Worm (Caenorhabditis elegans) whole organism, midembryonic: ENCODE data around the gene oac-29.
A peak's percentile ranks its signal among the peaks of the same experiment; 100 is the strongest.

Experiments
- T22C8.4 ChIP-seq: fragments of 200-800 bp; sonication (Bioruptor generic); IDR thresholded peaks from 2 replicates; pipeline ENCODE4 v1.3.6; 2022; ENCODE audit warnings: missing genetic modification characterization, missing compliant biosample characterization
- cog-1 ChIP-seq: sonication (generic microtip); optimal IDR thresholded peaks from 2 replicates; lab custom pipeline; 2016; ENCODE audit warnings: missing genetic modification characterization, missing compliant biosample characterization
- flt-1 ChIP-seq: fragments of 200-800 bp; sonication (Bioruptor generic); IDR thresholded peaks from 2 replicates; pipeline ENCODE4 v1.3.6; 2022; ENCODE audit warnings: missing genetic modification characterization, missing compliant biosample characterization
- klf-2 ChIP-seq: fragments of 200-800 bp; sonication (Bioruptor generic); conservative IDR thresholded peaks from 2 replicates; pipeline ENCODE4 v1.3.6; 2022; ENCODE audit warnings: missing genetic modification reagents, missing genetic modification characterization, missing compliant biosample characterization
- med-1 ChIP-seq: sonication (generic microtip); optimal IDR thresholded peaks from 2 replicates; lab custom pipeline; 2017; ENCODE audit warnings: missing genetic modification characterization, mild to moderate bottlenecking, missing compliant biosample characterization, antibody characterized with exemption, missing genetic modification reagents; ENCODE audit not compliant: insufficient read depth
- ref-1 ChIP-seq: fragments of 200-800 bp; sonication (Bioruptor generic); conservative IDR thresholded peaks from 2 replicates; pipeline ENCODE4 v1.3.6; 2022; ENCODE audit warnings: missing genetic modification reagents, missing genetic modification characterization, missing compliant biosample characterization
- tab-1 ChIP-seq: fragments of 200-800 bp; sonication (Bioruptor generic); IDR thresholded peaks from 2 replicates; pipeline ENCODE4 v1.3.6; 2022; ENCODE audit warnings: missing genetic modification characterization, missing compliant biosample characterization
- ztf-23 ChIP-seq: fragments of 200-800 bp; sonication (Bioruptor generic); IDR thresholded peaks from 2 replicates; pipeline ENCODE4 v1.3.6; 2022; ENCODE audit warnings: missing genetic modification reagents, missing genetic modification characterization, missing compliant biosample characterization
- ztf-29 ChIP-seq: fragments of 200-800 bp; sonication (Bioruptor generic); IDR thresholded peaks from 2 replicates; pipeline ENCODE4 v1.3.6; 2022; ENCODE audit warnings: missing genetic modification reagents, missing genetic modification characterization, missing compliant biosample characterization

oac-29 gene

ce11 chrV:8610633-8611404 is 24.7 kb downstream of the oac-29 start, which contains the start of gene fip-4:
Gene fip-4, minus strand, starts transcription at chrV:8611268.
- TF ChIP-seq flt-1 (GFP tag; lab: Robert Waterston, UW) (no peak), tab-1 (GFP tag; lab: Robert Waterston, UW) (no peak), klf-2 (GFP tag; lab: Robert Waterston, UW) (no peak), ref-1 (GFP tag; lab: Robert Waterston, UW) (no peak), T22C8.4 (GFP tag; lab: Robert Waterston, UW) (no peak)

DNA sequence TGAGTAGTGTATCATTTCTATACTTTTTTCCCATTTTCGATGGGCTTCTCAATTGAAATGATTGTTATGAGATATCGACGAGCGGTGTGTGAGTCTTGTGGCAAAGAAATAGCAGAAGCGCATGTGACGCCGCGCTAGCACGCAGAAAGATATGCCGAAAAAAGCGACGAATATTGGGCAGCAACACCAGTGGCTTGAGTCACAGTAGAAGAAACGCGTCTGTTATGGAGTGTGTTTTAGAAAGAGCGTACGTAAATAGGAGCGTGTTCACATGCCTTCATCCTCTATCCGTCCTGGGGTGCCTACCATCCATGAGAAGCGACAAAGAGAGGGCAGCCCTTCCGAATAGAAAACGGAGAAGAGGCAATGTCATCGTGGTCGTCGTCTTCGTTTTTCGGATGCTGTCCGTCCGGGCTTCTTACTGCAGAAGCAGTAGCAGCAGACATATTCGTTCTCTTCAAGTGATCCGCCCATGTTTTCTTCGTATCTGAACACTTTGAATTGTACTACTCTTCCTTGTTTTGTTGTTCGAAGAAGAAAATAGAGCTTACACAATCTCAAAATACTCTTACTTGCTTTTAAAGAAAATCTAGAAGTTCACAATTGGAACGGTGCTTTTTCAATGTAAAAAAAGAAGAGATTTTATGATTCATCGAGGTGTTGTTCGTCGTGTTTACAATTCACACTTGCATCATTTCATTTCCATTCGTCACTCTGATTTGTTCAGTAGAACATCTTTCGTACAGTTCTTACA is 25.5 kb downstream of the oac-29 start:
- TF ChIP-seq ztf-23 (GFP tag; lab: Robert Waterston, UW) = 0 out of 2 replicates have a peak, but pooled peaks have one; percentile 42
- no peak for TF ChIP-seq med-1

ce11 chrV:8608483-8608882 is 27.0 kb downstream of the oac-29 start:
- TF ChIP-seq med-1 (no peak), tab-1 (GFP tag; lab: Robert Waterston, UW) (no peak), klf-2 (GFP tag; lab: Robert Waterston, UW) (no peak), ztf-23 (GFP tag; lab: Robert Waterston, UW) (no peak), ztf-29 (GFP tag; lab: Robert Waterston, UW) (no peak), ref-1 (GFP tag; lab: Robert Waterston, UW) (no peak), cog-1 (tag; lab: Kevin White, UChicago) (no peak), flt-1 (GFP tag; lab: Robert Waterston, UW) (no peak), T22C8.4 (GFP tag; lab: Robert Waterston, UW) (no peak)

DNA sequence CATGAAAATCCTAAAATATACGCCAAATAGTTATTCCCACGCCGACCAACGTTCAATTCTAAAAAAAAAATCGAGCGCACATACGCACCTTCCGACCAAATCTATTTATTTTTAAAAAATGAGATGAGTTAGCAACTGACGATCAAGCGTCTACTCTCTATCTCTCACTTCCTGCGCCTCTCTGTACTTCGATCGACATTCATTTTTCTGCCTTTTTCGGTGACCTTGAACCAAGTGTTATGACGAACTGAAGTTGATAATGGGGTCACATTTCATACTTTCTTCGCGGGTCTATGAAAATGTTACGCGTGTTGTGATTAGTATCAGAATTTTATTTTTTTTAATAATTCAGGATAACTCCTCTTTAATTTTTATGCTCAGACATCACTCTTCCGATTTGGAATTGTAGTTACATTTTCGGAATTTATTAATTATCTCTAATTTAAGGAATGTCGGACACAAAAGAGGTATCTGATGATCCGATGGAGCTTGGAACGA is 28.1 kb downstream of the oac-29 start, which contains the start of gene smk-1:
Gene smk-1 (plus strand): TSS at position 448 of the 498 bp plus-strand sequence.
- TF ChIP-seq tab-1 (GFP tag; lab: Robert Waterston, UW) (no peak), T22C8.4 (GFP tag; lab: Robert Waterston, UW) (no peak), klf-2 (GFP tag; lab: Robert Waterston, UW) (no peak), ref-1 (GFP tag; lab: Robert Waterston, UW) (no peak), ztf-29 (GFP tag; lab: Robert Waterston, UW) (no peak), ztf-23 (GFP tag; lab: Robert Waterston, UW) (no peak), flt-1 (GFP tag; lab: Robert Waterston, UW) (no peak), cog-1 (tag; lab: Kevin White, UChicago) (no peak), med-1 (no peak)

- TF ChIP-seq cog-1 (tag; lab: Kevin White, UChicago) (peak; percentile 71), ztf-23 (GFP tag; lab: Robert Waterston, UW) (0 out of 2 replicates have a peak, but pooled peaks have one; percentile 31), flt-1 (GFP tag; lab: Robert Waterston, UW) (0 out of 2 replicates have a peak, but pooled peaks have one; percentile 26), klf-2 (GFP tag; lab: Robert Waterston, UW) (no peak), ref-1 (GFP tag; lab: Robert Waterston, UW) (no peak)
Observed at ce11 chrV:8606099-8606696, 29.3 kb downstream of the oac-29 start, which contains the start of gene vps-60. Gene vps-60, minus strand, starts transcription at chrV:8606128.

DNA sequence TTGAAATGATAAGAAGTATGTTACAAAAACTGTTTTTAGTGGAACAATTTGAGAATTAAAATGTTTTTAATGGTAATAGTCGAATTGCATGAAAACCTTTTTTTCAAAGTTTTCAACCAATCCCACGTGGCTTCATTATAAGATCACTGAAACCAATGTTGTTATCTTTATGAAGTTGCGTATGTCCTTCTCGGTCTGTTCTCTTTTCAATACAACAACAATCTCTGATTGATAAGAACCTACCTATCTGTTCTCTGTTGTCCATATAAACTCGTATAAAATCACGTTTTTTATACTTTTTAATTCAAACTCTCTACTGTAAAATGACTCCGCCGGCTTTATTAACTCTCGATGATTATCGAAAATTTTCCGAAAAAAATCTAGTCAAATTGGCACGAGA is 32.2 kb downstream of the oac-29 start, which contains the start of gene F41E6.5:
Gene F41E6.5 (plus strand): TSS at position 209 of the 400 bp plus-strand sequence.
- TF ChIP-seq med-1 = no peak
- TF ChIP-seq klf-2 (GFP tag; lab: Robert Waterston, UW) = no peak
- no peak for TF ChIP-seq T22C8.4 (GFP tag; lab: Robert Waterston, UW)
- TF ChIP-seq tab-1 (GFP tag; lab: Robert Waterston, UW) = no peak
- no peak for TF ChIP-seq ztf-23 (GFP tag; lab: Robert Waterston, UW)
- no peak for TF ChIP-seq ztf-29 (GFP tag; lab: Robert Waterston, UW)
- TF ChIP-seq ref-1 (GFP tag; lab: Robert Waterston, UW) = no peak
- TF ChIP-seq cog-1 (tag; lab: Kevin White, UChicago) = no peak
- no peak for TF ChIP-seq flt-1 (GFP tag; lab: Robert Waterston, UW)

DNA sequence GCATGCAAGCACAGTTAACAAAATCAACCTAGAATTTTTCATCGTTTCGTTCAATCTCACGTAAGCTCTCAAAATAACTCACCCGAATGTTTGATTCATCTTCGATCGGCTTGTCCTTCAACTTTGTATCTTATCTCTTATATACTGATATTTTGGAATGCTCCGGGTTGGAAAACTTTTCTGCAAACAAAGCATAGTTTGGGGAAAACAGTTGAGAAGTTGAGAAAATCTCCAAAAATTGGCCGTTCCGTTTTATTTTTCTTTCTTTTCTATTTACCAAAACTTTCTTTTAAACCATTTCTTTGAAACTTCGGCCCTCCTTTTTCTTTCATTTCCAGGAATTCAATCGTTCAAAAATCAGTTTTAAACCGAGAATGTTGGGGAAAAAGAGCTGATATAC is 32.8 kb downstream of the oac-29 start, which contains the start of gene F41E6.15:
Gene F41E6.15 (minus strand): TSS at position 101 of the 400 bp plus-strand sequence.
- TF ChIP-seq klf-2 (GFP tag; lab: Robert Waterston, UW) (no peak), ref-1 (GFP tag; lab: Robert Waterston, UW) (no peak), med-1 (no peak), ztf-29 (GFP tag; lab: Robert Waterston, UW) (no peak), cog-1 (tag; lab: Kevin White, UChicago) (no peak), flt-1 (GFP tag; lab: Robert Waterston, UW) (no peak), tab-1 (GFP tag; lab: Robert Waterston, UW) (no peak)

- TF ChIP-seq tab-1 (GFP tag; lab: Robert Waterston, UW) = no peak
- no peak for TF ChIP-seq cog-1 (tag; lab: Kevin White, UChicago)
- TF ChIP-seq ztf-29 (GFP tag; lab: Robert Waterston, UW) = no peak
- TF ChIP-seq ztf-23 (GFP tag; lab: Robert Waterston, UW) = no peak
- no peak for TF ChIP-seq flt-1 (GFP tag; lab: Robert Waterston, UW)
- no peak for TF ChIP-seq T22C8.4 (GFP tag; lab: Robert Waterston, UW)
- TF ChIP-seq klf-2 (GFP tag; lab: Robert Waterston, UW) = no peak
- no peak for TF ChIP-seq ref-1 (GFP tag; lab: Robert Waterston, UW)
- TF ChIP-seq med-1 = no peak
Observed at ce11 chrV:8601420-8601819, 34.1 kb downstream of the oac-29 start, which contains the start of gene F41E6.8. Gene F41E6.8, minus strand, starts transcription at chrV:8601520.
